Fruit fly (Drosophila melanogaster) whole organism, embryonic: ENCODE results near the gene Sfp79B.

ENCODE experiments used
- CG10565 ChIP-seq: fragments of 200-800 bp; sonication (Bioruptor generic); optimal IDR thresholded peaks from 3 replicates; lab custom pipeline; 2016; ENCODE audit warnings: missing biosample characterization, mild to moderate bottlenecking, missing genetic modification characterization
- CG12219 ChIP-seq: fragments of 200-800 bp; sonication (Bioruptor generic); optimal IDR thresholded peaks from 3 replicates; lab custom pipeline; 2018; ENCODE audit warnings: missing biosample characterization, mild to moderate bottlenecking, missing genetic modification characterization
- CG17328 ChIP-seq: fragments of 200-800 bp; sonication (Bioruptor generic); IDR thresholded peaks from 2 replicates; pipeline ENCODE4 v1.3.6; 2022; ENCODE audit warnings: missing biosample characterization, missing genetic modification characterization
- CG17359 ChIP-seq: fragments of 200-800 bp; sonication (Bioruptor generic); optimal IDR thresholded peaks from 3 replicates; lab custom pipeline; 2018; ENCODE audit warnings: missing biosample characterization, mild to moderate bottlenecking, missing genetic modification characterization, moderate library complexity
- CG18476 ChIP-seq: fragments of 200-800 bp; sonication (Bioruptor generic); optimal IDR thresholded peaks from 2 replicates; lab custom pipeline; 2016; ENCODE audit warnings: missing biosample characterization, mild to moderate bottlenecking, missing genetic modification characterization
- CG31365 ChIP-seq: fragments of 200-800 bp; sonication (Bioruptor generic); optimal IDR thresholded peaks from 2 replicates; lab custom pipeline; 2018; ENCODE audit warnings: missing biosample characterization, mild to moderate bottlenecking, missing genetic modification characterization
- CG31441 ChIP-seq: fragments of 200-800 bp; sonication (Bioruptor generic); IDR thresholded peaks from 2 replicates; pipeline ENCODE4 v1.3.6; 2022; ENCODE audit warnings: missing biosample characterization, missing genetic modification characterization
- CG34376 ChIP-seq: fragments of 200-800 bp; sonication (Bioruptor generic); optimal IDR thresholded peaks from 2 replicates; lab custom pipeline; 2018; ENCODE audit warnings: missing biosample characterization, mild to moderate bottlenecking, missing genetic modification characterization
- CG4282 ChIP-seq: fragments of 200-800 bp; sonication (Bioruptor generic); optimal IDR thresholded peaks from 2 replicates; lab custom pipeline; 2016; ENCODE audit warnings: missing biosample characterization, missing genetic modification characterization
- CG4328 ChIP-seq: fragments of 200-800 bp; sonication (Bioruptor generic); optimal IDR thresholded peaks from 3 replicates; lab custom pipeline; 2017; ENCODE audit warnings: missing biosample characterization, missing genetic modification reagents, missing genetic modification characterization
- CG4404 ChIP-seq: fragments of 200-800 bp; sonication (Bioruptor generic); IDR thresholded peaks from 2 replicates; pipeline ENCODE4 v1.3.6; 2022; ENCODE audit warnings: missing biosample characterization, missing genetic modification characterization
- CG4820 ChIP-seq: fragments of 200-800 bp; sonication (Bioruptor generic); optimal IDR thresholded peaks from 3 replicates; lab custom pipeline; 2016; ENCODE audit warnings: missing biosample characterization, missing genetic modification characterization
- CG6254 ChIP-seq: fragments of 200-800 bp; sonication (Bioruptor generic); optimal IDR thresholded peaks from 3 replicates; lab custom pipeline; 2017; ENCODE audit warnings: mild to moderate bottlenecking, missing biosample characterization, missing genetic modification reagents, missing genetic modification characterization
- CG8281 ChIP-seq: fragments of 200-800 bp; sonication (Bioruptor generic); optimal IDR thresholded peaks from 2 replicates; lab custom pipeline; 2018; ENCODE audit warnings: missing biosample characterization, mild to moderate bottlenecking, missing genetic modification characterization, moderate library complexity
- Deaf1 ChIP-seq: fragments of 200-800 bp; optimal IDR thresholded peaks from 3 replicates; lab custom pipeline; 2019; ENCODE audit warnings: missing biosample characterization, mild to moderate bottlenecking, missing genetic modification characterization, moderate library complexity
- E2f1 ChIP-seq: fragments of 200-800 bp; sonication (Bioruptor generic); IDR thresholded peaks from 2 replicates; pipeline ENCODE4 v1.3.6; 2022; ENCODE audit warnings: missing biosample characterization, missing genetic modification characterization
- HLH4C ChIP-seq: fragments of 200-800 bp; sonication (Bioruptor generic); IDR thresholded peaks from 3 replicates; pipeline ENCODE4 v1.3.6; 2022; ENCODE audit warnings: missing biosample characterization, missing genetic modification characterization; ENCODE audit not compliant: partially characterized antibody
- Hey ChIP-seq: fragments of 200-800 bp; sonication (Bioruptor generic); optimal IDR thresholded peaks from 3 replicates; lab custom pipeline; 2018; ENCODE audit warnings: missing biosample characterization, mild to moderate bottlenecking, missing genetic modification characterization
- Nf-YB ChIP-seq: fragments of 200-800 bp; sonication (Bioruptor generic); optimal IDR thresholded peaks from 3 replicates; lab custom pipeline; 2019; ENCODE audit warnings: missing biosample characterization, mild to moderate bottlenecking, missing genetic modification characterization, moderate library complexity
- Oli ChIP-seq: fragments of 200-800 bp; sonication (Bioruptor generic); optimal IDR thresholded peaks from 2 replicates; lab custom pipeline; 2018; ENCODE audit warnings: missing biosample characterization, mild to moderate bottlenecking, missing genetic modification characterization, moderate library complexity
- Opbp ChIP-seq: fragments of 200-800 bp; sonication (Bioruptor generic); IDR thresholded peaks from 3 replicates; pipeline ENCODE4 v1.3.6; 2022; ENCODE audit warnings: missing biosample characterization, missing genetic modification characterization; ENCODE audit not compliant: partially characterized antibody
- Rx ChIP-seq: fragments of 200-800 bp; sonication (Bioruptor generic); IDR thresholded peaks from 2 replicates; pipeline ENCODE4 v1.3.6; 2022; ENCODE audit warnings: missing biosample characterization, missing genetic modification characterization
- Spps ChIP-seq: fragments of 200-800 bp; sonication (Bioruptor generic); optimal IDR thresholded peaks from 2 replicates; lab custom pipeline; 2018; ENCODE audit warnings: missing biosample characterization, mild to moderate bottlenecking, missing genetic modification characterization
- Taf1 ChIP-seq: fragments of 200-800 bp; sonication (Bioruptor generic); IDR thresholded peaks from 2 replicates; pipeline ENCODE4 v1.3.6; 2022; ENCODE audit warnings: missing biosample characterization, missing genetic modification characterization
- abd-A ChIP-seq: fragments of 200-800 bp; sonication (Bioruptor generic); optimal IDR thresholded peaks from 3 replicates; lab custom pipeline; 2019; ENCODE audit warnings: missing biosample characterization, mild to moderate bottlenecking, missing genetic modification characterization, moderate library complexity
- ato ChIP-seq: fragments of 200-800 bp; sonication (Bioruptor generic); IDR thresholded peaks from 2 replicates; pipeline ENCODE4 v1.3.6; 2022; ENCODE audit warnings: missing biosample characterization, missing genetic modification characterization; ENCODE audit not compliant: partially characterized antibody
- az2 ChIP-seq: fragments of 200-800 bp; sonication (Bioruptor generic); optimal IDR thresholded peaks from 3 replicates; lab custom pipeline; 2016; ENCODE audit warnings: missing biosample characterization, missing genetic modification characterization
- bowl ChIP-seq: fragments of 200-800 bp; sonication (Bioruptor generic); IDR thresholded peaks from 2 replicates; pipeline ENCODE4 v1.3.6; 2022; ENCODE audit warnings: missing biosample characterization, missing genetic modification characterization
- chm ChIP-seq: fragments of 200-800 bp; sonication (Bioruptor generic); IDR thresholded peaks from 2 replicates; pipeline ENCODE4 v1.3.6; 2022; ENCODE audit warnings: missing biosample characterization, missing genetic modification characterization
- crol ChIP-seq: fragments of 200-800 bp; sonication (Bioruptor generic); IDR thresholded peaks from 2 replicates; pipeline ENCODE4 v1.3.6; 2022; ENCODE audit warnings: missing biosample characterization, missing genetic modification characterization
- disco-r ChIP-seq: fragments of 200-800 bp; sonication (Bioruptor generic); optimal IDR thresholded peaks from 2 replicates; lab custom pipeline; 2016; ENCODE audit warnings: missing biosample characterization, missing genetic modification characterization
- emc ChIP-seq: fragments of 200-800 bp; sonication (Bioruptor generic); optimal IDR thresholded peaks from 2 replicates; lab custom pipeline; 2016; ENCODE audit warnings: missing biosample characterization, missing genetic modification characterization
- ftz-f1 ChIP-seq: fragments of 200-800 bp; sonication (Bioruptor generic); optimal IDR thresholded peaks from 2 replicates; lab custom pipeline; 2016; ENCODE audit warnings: missing biosample characterization, missing genetic modification characterization
- gem ChIP-seq: fragments of 200-800 bp; sonication (Bioruptor generic); optimal IDR thresholded peaks from 2 replicates; lab custom pipeline; 2019; ENCODE audit warnings: missing biosample characterization, mild to moderate bottlenecking, missing genetic modification characterization, moderate library complexity
- hkb ChIP-seq, 2 experiments: fragments of 200-800 bp in 1 of 2; fragments of >200 bp in 1 of 2; sonication (Bioruptor generic) in 1 of 2; IDR thresholded peaks in 1 of 2; optimal IDR thresholded peaks in 1 of 2; 2 replicates each; pipeline versions ENCODE4 v1.3.6 to Lab custom; 2017 to 2022; ENCODE audit warnings: missing biosample characterization in 1 of 2, missing genetic modification characterization in 1 of 2
- jing ChIP-seq: fragments of 200-800 bp; sonication (Bioruptor generic); optimal IDR thresholded peaks from 2 replicates; lab custom pipeline; 2018; ENCODE audit warnings: missing biosample characterization, mild to moderate bottlenecking, missing genetic modification characterization
- klu ChIP-seq: fragments of 200-800 bp; sonication (Bioruptor generic); IDR thresholded peaks from 2 replicates; pipeline ENCODE4 v1.3.6; 2022; ENCODE audit warnings: missing biosample characterization, missing genetic modification characterization
- lov ChIP-seq, 2 experiments: fragments of 200-800 bp in 1 of 2; fragments of >200 bp in 1 of 2; sonication (Bioruptor generic) in 1 of 2; IDR thresholded peaks in 1 of 2; optimal IDR thresholded peaks in 1 of 2; 2 replicates in 1 of 2; 3 replicates in 1 of 2; pipeline versions ENCODE4 v1.3.6 to Lab custom; 2017 to 2022; ENCODE audit warnings: missing biosample characterization in 1 of 2, missing genetic modification characterization in 1 of 2
- nerfin-2 ChIP-seq: fragments of 200-800 bp; sonication (Bioruptor generic); IDR thresholded peaks from 2 replicates; pipeline ENCODE4 v1.3.6; 2022; ENCODE audit warnings: missing biosample characterization, missing genetic modification characterization; ENCODE audit not compliant: partially characterized antibody
- pan ChIP-seq, 4 experiments: fragments of >200 bp in 3 of 4; fragments of 200-800 bp in 1 of 4; sonication (Bioruptor generic) in 1 of 4; optimal IDR thresholded peaks in 3 of 4; IDR thresholded peaks in 1 of 4; 2 replicates each; pipeline versions ENCODE4 v1.3.6 to Lab custom; 2017 to 2022; ENCODE audit warnings: missing biosample characterization in 2 of 4, missing genetic modification characterization in 2 of 4, mixed read lengths in 1 of 4
- pum ChIP-seq: fragments of 200-800 bp; sonication (Bioruptor generic); optimal IDR thresholded peaks from 2 replicates; lab custom pipeline; 2016; ENCODE audit warnings: missing biosample characterization, missing genetic modification characterization
- rib ChIP-seq: fragments of 200-800 bp; sonication (Bioruptor generic); IDR thresholded peaks from 2 replicates; pipeline ENCODE4 v1.3.6; 2022; ENCODE audit warnings: missing biosample characterization, missing genetic modification characterization
- slbo ChIP-seq: fragments of 200-800 bp; sonication (Bioruptor generic); IDR thresholded peaks from 2 replicates; pipeline ENCODE4 v1.3.6; 2022; ENCODE audit warnings: missing biosample characterization, missing genetic modification characterization
- tll ChIP-seq, 2 experiments: fragments of 200-800 bp in 1 of 2; fragments of >200 bp in 1 of 2; sonication (Bioruptor generic) in 1 of 2; optimal IDR thresholded peaks; 2 replicates each; lab custom pipeline; 2017 to 2019; ENCODE audit warnings: missing biosample characterization in 2 of 2, missing genetic modification characterization in 2 of 2, mild to moderate bottlenecking in 1 of 2, moderate library complexity in 1 of 2
- toy ChIP-seq: fragments of 200-800 bp; sonication (Bioruptor generic); IDR thresholded peaks from 2 replicates; pipeline ENCODE4 v1.3.6; 2022; ENCODE audit warnings: missing biosample characterization, missing genetic modification characterization
- unc-4 ChIP-seq: fragments of 200-800 bp; sonication (Bioruptor generic); IDR thresholded peaks from 2 replicates; pipeline ENCODE4 v1.3.6; 2022; ENCODE audit warnings: missing biosample characterization, missing genetic modification characterization; ENCODE audit not compliant: partially characterized antibody
- vfl ChIP-seq: fragments of 200-800 bp; sonication (Bioruptor generic); optimal IDR thresholded peaks from 2 replicates; lab custom pipeline; 2016; ENCODE audit warnings: missing biosample characterization, missing genetic modification characterization
- zen ChIP-seq: fragments of 200-800 bp; sonication (Bioruptor generic); optimal IDR thresholded peaks from 3 replicates; lab custom pipeline; 2018; ENCODE audit warnings: missing biosample characterization, mild to moderate bottlenecking, missing genetic modification characterization, moderate library complexity

Sfp79B gene

dm6 chr3L:22071687-22072394 lies 8.3 kb upstream of the Sfp79B start, which contains the start of gene CG7139 (continued):
- TF ChIP-seq tll (GFP tag; optimal IDR thresholded peaks at IDR 0.05; lab: Kevin White, UChicago) (no peak), CG6254 (no peak), gem (tag; lab: Kevin White, UChicago) (no peak), CG8281 (tag; lab: Kevin White, UChicago) (no peak), klu (GFP tag; lab: Robert Waterston, UW) (no peak), nerfin-2 (GFP tag; lab: Robert Waterston, UW) (peak; percentile 70), toy (GFP tag; lab: Robert Waterston, UW) (no peak), rib (GFP tag; lab: Robert Waterston, UW) (no peak), Deaf1 (tag; lab: Kevin White, UChicago) (no peak), Nf-YB (no peak), CG34376 (GFP tag; lab: Kevin White, UChicago) (no peak), CG4820 (GFP tag; lab: Kevin White, UChicago) (no peak), ato (0 out of 2 replicates have a peak, but pooled peaks have one; percentile 43), hkb (optimal IDR thresholded peaks at IDR 0.05; lab: Kevin White, UChicago) (no peak), hkb (GFP tag; IDR thresholded peaks at IDR 0.05; lab: Robert Waterston, UW) (no peak), slbo (GFP tag; lab: Robert Waterston, UW) (no peak), zen (no peak), unc-4 (GFP tag; lab: Robert Waterston, UW) (peak; percentile 48; the same call in 1 of the 2 replicates), Hey (no peak), abd-A (tag; lab: Kevin White, UChicago) (no peak), CG17359 (tag; lab: Kevin White, UChicago) (no peak), vfl (GFP tag; lab: Kevin White, UChicago) (no peak), emc (GFP tag; lab: Kevin White, UChicago) (no peak), CG17328 (GFP tag; lab: Robert Waterston, UW) (no peak), Taf1 (no peak), CG18476 (GFP tag; lab: Kevin White, UChicago) (no peak), lov (optimal IDR thresholded peaks at IDR 0.05; lab: Kevin White, UChicago) (no peak), lov (GFP tag; IDR thresholded peaks at IDR 0.05; lab: Robert Waterston, UW) (no peak), crol (GFP tag; lab: Robert Waterston, UW) (no peak), CG4328 (GFP tag; lab: Kevin White, UChicago) (no peak), jing (GFP tag; lab: Kevin White, UChicago) (no peak), CG31365 (no peak), CG12219 (GFP tag; lab: Kevin White, UChicago) (no peak), Oli (no peak), Rx (GFP tag; lab: Robert Waterston, UW) (no peak), bowl (GFP tag; lab: Robert Waterston, UW) (no peak), CG10565 (GFP tag; lab: Kevin White, UChicago) (no peak), chm (GFP tag; lab: Robert Waterston, UW) (no peak), disco-r (no peak), CG4282 (GFP tag; lab: Kevin White, UChicago) (no peak), E2f1 (GFP tag; lab: Robert Waterston, UW) (no peak), ftz-f1 (GFP tag; lab: Kevin White, UChicago) (no peak), pum (GFP tag; lab: Kevin White, UChicago) (no peak), CG31441 (GFP tag; lab: Robert Waterston, UW) (peak; percentile 28; the same call in 1 of the 2 replicates), pan (optimal IDR thresholded peaks at IDR 0.05; lab: Kevin White, UChicago) (no peak), pan (GFP tag; optimal IDR thresholded peaks at IDR 0.05 in 1 of 2, IDR thresholded peaks at IDR 0.05 in 1 of 2) (no peak), CG4404 (GFP tag; lab: Robert Waterston, UW) (no peak), az2 (GFP tag; lab: Kevin White, UChicago) (no peak), Opbp (GFP tag; lab: Robert Waterston, UW) (peak; percentile 70; the same call in 2 of the 3 replicates), HLH4C (peak; percentile 64), Spps (tag; lab: Kevin White, UChicago) (no peak)
